Fruit fly (Drosophila melanogaster) whole organism, wandering third instar larva: ENCODE measurements around the gene CG14610.

Experiments used
- Abd-B ChIP-seq: fragments of >200 bp; optimal IDR thresholded peaks from 2 replicates; lab custom pipeline; 2017; ENCODE audit warnings: missing biosample characterization, missing genetic modification characterization
- CG32264 ChIP-seq: fragments of 200-800 bp; sonication (Bioruptor generic); optimal IDR thresholded peaks from 2 replicates; lab custom pipeline; 2016; ENCODE audit warnings: missing biosample characterization, missing genetic modification characterization
- CG9705 ChIP-seq: fragments of 200-800 bp; sonication (Bioruptor generic); optimal IDR thresholded peaks from 2 replicates; lab custom pipeline; 2018; ENCODE audit warnings: missing biosample characterization, mild to moderate bottlenecking, missing genetic modification characterization
- CrebA ChIP-seq: fragments of 200-800 bp; sonication (Bioruptor generic); optimal IDR thresholded peaks from 2 replicates; lab custom pipeline; 2016; ENCODE audit warnings: missing biosample characterization, mild to moderate bottlenecking, missing genetic modification characterization, borderline replicate concordance
- Dfd ChIP-seq: fragments of >200 bp; optimal IDR thresholded peaks from 2 replicates; lab custom pipeline; 2017; ENCODE audit warnings: missing biosample characterization, missing genetic modification characterization
- Dif ChIP-seq: fragments of 200-275, 200-300 bp; sonication (Bioruptor generic); optimal IDR thresholded peaks from 2 replicates; lab custom pipeline; 2018; ENCODE audit warnings: missing biosample characterization, missing genetic modification characterization; ENCODE audit not compliant: partially characterized antibody
- GATAd ChIP-seq: sonication (Bioruptor generic); optimal IDR thresholded peaks from 2 replicates; lab custom pipeline; 2016; ENCODE audit warnings: missing biosample characterization, missing genetic modification characterization
- HLH106 ChIP-seq: fragments of 200-800 bp; optimal IDR thresholded peaks from 3 replicates; lab custom pipeline; 2019; ENCODE audit warnings: missing biosample characterization, mild to moderate bottlenecking, missing genetic modification characterization, moderate library complexity
- Hnf4 ChIP-seq: fragments of 200-800 bp; sonication (Bioruptor generic); optimal IDR thresholded peaks from 2 replicates; lab custom pipeline; 2016; ENCODE audit warnings: missing biosample characterization, mild to moderate bottlenecking, missing genetic modification characterization
- Hr78 ChIP-seq: fragments of >200 bp; optimal IDR thresholded peaks from 2 replicates; lab custom pipeline; 2017; ENCODE audit warnings: missing biosample characterization, missing genetic modification characterization
- Hr83 ChIP-seq: fragments of 200-300 bp; sonication (Bioruptor generic); optimal IDR thresholded peaks from 2 replicates; lab custom pipeline; 2016; ENCODE audit warnings: missing biosample characterization, mild to moderate bottlenecking, missing genetic modification characterization, moderate library complexity; ENCODE audit not compliant: poor library complexity, severe bottlenecking
- Jra ChIP-seq: sonication (Bioruptor generic); optimal IDR thresholded peaks from 2 replicates; lab custom pipeline; 2016; ENCODE audit warnings: missing biosample characterization, missing genetic modification characterization
- Mio ChIP-seq: sonication (Bioruptor generic); optimal IDR thresholded peaks from 2 replicates; lab custom pipeline; 2016; ENCODE audit warnings: missing biosample characterization, missing genetic modification characterization
- Myc ChIP-seq: fragments of >200 bp; optimal IDR thresholded peaks from 2 replicates; lab custom pipeline; 2017
- N ChIP-seq: fragments of >200 bp; optimal IDR thresholded peaks from 2 replicates; lab custom pipeline; 2018; ENCODE audit warnings: missing biosample characterization, missing external identifiers, missing genetic modification characterization
- OdsH ChIP-seq: fragments of 200-800 bp; sonication (Bioruptor generic); optimal IDR thresholded peaks from 2 replicates; lab custom pipeline; 2016; ENCODE audit warnings: missing biosample characterization, mild to moderate bottlenecking, missing genetic modification characterization
- Rel ChIP-seq, 2 experiments: fragments of 200-800 bp; sonication (Bioruptor generic) in 1 of 2; optimal IDR thresholded peaks; 2 replicates in 1 of 2; 3 replicates in 1 of 2; lab custom pipeline; 2016 to 2019; ENCODE audit warnings: mild to moderate bottlenecking in 2 of 2, missing biosample characterization in 2 of 2, missing genetic modification characterization in 2 of 2, moderate library complexity in 1 of 2
- Sp1 ChIP-seq: fragments of 200-800 bp; sonication (Bioruptor generic); optimal IDR thresholded peaks from 3 replicates; lab custom pipeline; 2019; ENCODE audit warnings: missing biosample characterization, mild to moderate bottlenecking, missing genetic modification characterization, moderate library complexity
- Vsx2 ChIP-seq: fragments of 200-300, 225-300 bp; sonication (Bioruptor generic); optimal IDR thresholded peaks from 2 replicates; lab custom pipeline; 2018; ENCODE audit warnings: missing biosample characterization, missing genetic modification characterization; ENCODE audit not compliant: partially characterized antibody
- br ChIP-seq: fragments of 200-800 bp; sonication (Bioruptor generic); optimal IDR thresholded peaks from 2 replicates; lab custom pipeline; 2016; ENCODE audit warnings: missing biosample characterization, missing genetic modification characterization
- brk ChIP-seq: fragments of 200-800 bp; sonication (Bioruptor generic); optimal IDR thresholded peaks from 2 replicates; lab custom pipeline; 2016; ENCODE audit warnings: missing biosample characterization, mild to moderate bottlenecking, missing genetic modification characterization
- dl ChIP-seq, 2 experiments: fragments of 175-275, 200-275 bp in 1 of 2; fragments of 200-275 bp in 1 of 2; sonication (Bioruptor generic); optimal IDR thresholded peaks; lab custom pipeline; 2018; ENCODE audit warnings: mild to moderate bottlenecking in 2 of 2, missing biosample characterization in 2 of 2, missing genetic modification characterization in 2 of 2, moderate library complexity in 2 of 2; ENCODE audit not compliant: partially characterized antibody in 2 of 2, insufficient read depth in 1 of 2
- dmrt93B ChIP-seq: fragments of 200-800 bp; sonication (Bioruptor generic); optimal IDR thresholded peaks from 2 replicates; lab custom pipeline; 2018; ENCODE audit warnings: missing biosample characterization, mild to moderate bottlenecking, missing genetic modification characterization
- dsf ChIP-seq: sonication (Bioruptor generic); optimal IDR thresholded peaks from 2 replicates; lab custom pipeline; 2016; ENCODE audit warnings: missing biosample characterization, missing genetic modification characterization, borderline replicate concordance
- ey ChIP-seq: fragments of 200-800 bp; sonication (Bioruptor generic); optimal IDR thresholded peaks from 2 replicates; lab custom pipeline; 2016; ENCODE audit warnings: missing biosample characterization, missing genetic modification characterization
- foxo ChIP-seq, 2 experiments: fragments of 200-800 bp; sonication (Bioruptor generic); optimal IDR thresholded peaks; 2 replicates in 1 of 2; 3 replicates in 1 of 2; lab custom pipeline; 2016 to 2017; ENCODE audit warnings: missing biosample characterization in 2 of 2, missing genetic modification characterization in 2 of 2
- fru ChIP-seq: fragments of 200-800 bp; sonication (Bioruptor generic); optimal IDR thresholded peaks from 3 replicates; lab custom pipeline; 2016; ENCODE audit warnings: missing biosample characterization, mild to moderate bottlenecking, missing genetic modification characterization
- h ChIP-seq: fragments of 200-800 bp; sonication (Bioruptor generic); optimal IDR thresholded peaks from 3 replicates; lab custom pipeline; 2016; ENCODE audit warnings: missing biosample characterization, mild to moderate bottlenecking, missing genetic modification characterization
- jim ChIP-seq: fragments of 175-275, 200-325 bp; sonication (Bioruptor generic); optimal IDR thresholded peaks from 2 replicates; lab custom pipeline; 2016; ENCODE audit warnings: missing biosample characterization, mild to moderate bottlenecking, missing genetic modification characterization
- lola ChIP-seq: fragments of >200 bp; optimal IDR thresholded peaks from 2 replicates; lab custom pipeline; 2017; ENCODE audit warnings: missing biosample characterization, missing genetic modification characterization
- pan ChIP-seq: fragments of >200 bp; optimal IDR thresholded peaks from 2 replicates; lab custom pipeline; 2017
- psq ChIP-seq: fragments of 200-800 bp; sonication (Bioruptor generic); optimal IDR thresholded peaks from 3 replicates; lab custom pipeline; 2017; ENCODE audit warnings: missing biosample characterization, mild to moderate bottlenecking, missing genetic modification characterization, moderate library complexity
- rgr ChIP-seq: fragments of 200-800 bp; sonication (Bioruptor generic); optimal IDR thresholded peaks from 3 replicates; lab custom pipeline; 2016; ENCODE audit warnings: missing biosample characterization, mild to moderate bottlenecking, missing genetic modification characterization
- sage ChIP-seq: fragments of 200-800 bp; sonication (Bioruptor generic); optimal IDR thresholded peaks from 2 replicates; lab custom pipeline; 2016; ENCODE audit warnings: missing biosample characterization, mild to moderate bottlenecking, missing genetic modification characterization
- sv ChIP-seq: fragments of 200-800 bp; sonication (Bioruptor generic); optimal IDR thresholded peaks from 3 replicates; lab custom pipeline; 2016; ENCODE audit warnings: missing biosample characterization, missing genetic modification characterization
- tai ChIP-seq: sonication (Bioruptor generic); optimal IDR thresholded peaks from 2 replicates; lab custom pipeline; 2016; ENCODE audit warnings: missing biosample characterization, missing genetic modification characterization
- usp ChIP-seq: fragments of >200 bp; optimal IDR thresholded peaks from 2 replicates; lab custom pipeline; 2017; ENCODE audit warnings: missing biosample characterization, missing genetic modification characterization
- woc ChIP-seq: sonication (Bioruptor generic); optimal IDR thresholded peaks from 2 replicates; lab custom pipeline; 2016; ENCODE audit warnings: missing biosample characterization, mild to moderate bottlenecking, missing genetic modification characterization

The CG14610 gene

dm6 chr3R:7144245-7144904, at the start of gene CG14610, which contains the start of gene CG2656:
TSS of gene CG14610 (minus strand) at chr3R:7144295.
TSS of gene CG2656 (plus strand) at chr3R:7144724.
- TF ChIP-seq dmrt93B (no peak), Myc (peak; percentile 25), Abd-B (GFP tag; lab: Kevin White, UChicago) (no peak), CrebA (GFP tag; lab: Kevin White, UChicago) (no peak), usp (GFP tag; lab: Kevin White, UChicago) (no peak), tai (GFP tag; lab: Kevin White, UChicago) (no peak), sage (no peak), jim (GFP tag; lab: Kevin White, UChicago) (peak; percentile 62), psq (GFP tag; lab: Kevin White, UChicago) (peak; percentile 70), dl (GFP tag; optimal IDR thresholded peaks at IDR 0.05; lab: Kevin White, UChicago; ENCODE audit: insufficient read depth in 1 of 2, partially characterized antibody in 2 of 2) (no peak), rgr (GFP tag; lab: Kevin White, UChicago) (peak; percentile 91), Vsx2 (GFP tag; lab: Kevin White, UChicago) (no peak), Mio (GFP tag; lab: Kevin White, UChicago) (peak; percentile 28), brk (GFP tag; lab: Kevin White, UChicago) (no peak), CG32264 (GFP tag; lab: Kevin White, UChicago) (peak; percentile 23), br (GFP tag; lab: Kevin White, UChicago) (peak; percentile 80), Hr78 (GFP tag; lab: Kevin White, UChicago) (no peak), OdsH (peak; percentile 71), sv (GFP tag; lab: Kevin White, UChicago) (peak; percentile 71), Jra (GFP tag; lab: Kevin White, UChicago) (peak; percentile 77), h (GFP tag; lab: Kevin White, UChicago) (peak; percentile 91), N (GFP tag; lab: Kevin White, UChicago) (no peak), Dfd (GFP tag; lab: Kevin White, UChicago) (no peak), pan (lab: Kevin White, UChicago) (no peak), foxo (GFP tag; optimal IDR thresholded peaks at IDR 0.05; lab: Kevin White, UChicago) (peak in 1 of 2 experiments; percentile 94), lola (GFP tag; lab: Kevin White, UChicago) (no peak), GATAd (peak; percentile 44), ey (GFP tag; lab: Kevin White, UChicago) (peak; percentile 79), Sp1 (GFP tag; lab: Kevin White, UChicago) (no peak), Dif (no peak), HLH106 (tag; lab: Kevin White, UChicago) (no peak), Hnf4 (no peak), woc (GFP tag; lab: Kevin White, UChicago) (no peak), fru (GFP tag; lab: Kevin White, UChicago) (peak; percentile 78), Rel (GFP tag; optimal IDR thresholded peaks at IDR 0.05; lab: Kevin White, UChicago) (no peak), Rel (tag; optimal IDR thresholded peaks at IDR 0.05; lab: Kevin White, UChicago) (no peak), Hr83 (GFP tag; lab: Kevin White, UChicago) (peak; percentile 97), CG9705 (GFP tag; lab: Kevin White, UChicago) (peak; percentile 44), dsf (GFP tag; lab: Kevin White, UChicago) (no peak)

- TF ChIP-seq Rel (GFP tag; optimal IDR thresholded peaks at IDR 0.05; lab: Kevin White, UChicago), result no peak
- no peak for TF ChIP-seq Rel (tag; optimal IDR thresholded peaks at IDR 0.05; lab: Kevin White, UChicago)
- no peak for TF ChIP-seq lola (GFP tag; lab: Kevin White, UChicago)
- no peak for TF ChIP-seq ey (GFP tag; lab: Kevin White, UChicago)
- no peak for TF ChIP-seq dl (GFP tag; optimal IDR thresholded peaks at IDR 0.05; lab: Kevin White, UChicago; ENCODE audit: insufficient read depth in 1 of 2, partially characterized antibody in 2 of 2)
- TF ChIP-seq sv (GFP tag; lab: Kevin White, UChicago), result no peak
- no peak for TF ChIP-seq CG32264 (GFP tag; lab: Kevin White, UChicago)
- TF ChIP-seq Mio (GFP tag; lab: Kevin White, UChicago), result no peak
- TF ChIP-seq tai (GFP tag; lab: Kevin White, UChicago), result no peak
- TF ChIP-seq Abd-B (GFP tag; lab: Kevin White, UChicago), result no peak
- no peak for TF ChIP-seq jim (GFP tag; lab: Kevin White, UChicago)
- TF ChIP-seq HLH106 (tag; lab: Kevin White, UChicago), result no peak
- TF ChIP-seq Vsx2 (GFP tag; lab: Kevin White, UChicago), result no peak
These were observed 44.6 kb upstream of the CG14610 start for dm6 chr3R:7188697-7189096.
